Worm (Caenorhabditis elegans) whole organism, L4 larva: ENCODE data around the gene ZC443.4.
A peak's percentile ranks its signal among the peaks of the same experiment; 100 is the strongest.

ENCODE experiments used
- R02D3.7 ChIP-seq: fragments of 150-350 bp; sonication (generic microtip); optimal IDR thresholded peaks from 3 replicates; lab custom pipeline; 2014; ENCODE audit warnings: missing biosample characterization, missing genetic modification characterization
- Y48G9A.11 ChIP-seq: fragments of 200-800 bp; sonication (Bioruptor generic); IDR thresholded peaks from 2 replicates; pipeline ENCODE4 v1.3.6; 2022; ENCODE audit warnings: missing genetic modification reagents, missing genetic modification characterization, missing compliant biosample characterization
- daf-19 ChIP-seq: fragments of 200-800 bp; sonication (Bioruptor generic); conservative IDR thresholded peaks from 2 replicates; pipeline ENCODE4 v1.3.6; 2022; ENCODE audit warnings: missing genetic modification characterization, missing compliant biosample characterization
- lin-13 ChIP-seq: fragments of 150-350 bp; optimal IDR thresholded peaks from 2 replicates; lab custom pipeline; 2014; ENCODE audit warnings: missing biosample characterization, missing genetic modification reagents, missing genetic modification characterization
- lsy-2 ChIP-seq, 2 experiments: fragments of 150-350 bp in 1 of 2; sonication (generic microtip) in 1 of 2; optimal IDR thresholded peaks; 2 replicates each; lab custom pipeline; 2014 to 2017; ENCODE audit warnings: missing biosample characterization in 2 of 2, missing genetic modification characterization in 2 of 2
- mep-1 ChIP-seq: fragments of 150-350 bp; sonication (generic microtip); optimal IDR thresholded peaks from 3 replicates; lab custom pipeline; 2014; ENCODE audit warnings: missing biosample characterization, missing genetic modification characterization
- nhr-237 ChIP-seq: sonication (generic microtip); optimal IDR thresholded peaks from 2 replicates; lab custom pipeline; 2017; ENCODE audit warnings: missing biosample characterization, missing genetic modification characterization
- nhr-25 ChIP-seq: sonication (generic microtip); optimal IDR thresholded peaks from 2 replicates; lab custom pipeline; 2017; ENCODE audit warnings: missing genetic modification characterization, mild to moderate bottlenecking, missing compliant biosample characterization, antibody characterized with exemption, moderate library complexity, borderline replicate concordance; ENCODE audit not compliant: insufficient read depth
- pqm-1 ChIP-seq: sonication (generic microtip); optimal IDR thresholded peaks from 2 replicates; lab custom pipeline; 2017; ENCODE audit warnings: missing biosample characterization, missing genetic modification characterization
- tag-97 ChIP-seq: fragments of 200-800 bp; sonication (Bioruptor generic); IDR thresholded peaks from 2 replicates; pipeline ENCODE4 v1.3.6; 2022; ENCODE audit warnings: missing genetic modification characterization, missing compliant biosample characterization
- ztf-7 ChIP-seq: fragments of 150-350 bp; optimal IDR thresholded peaks from 2 replicates; lab custom pipeline; 2014; ENCODE audit warnings: missing biosample characterization, missing genetic modification characterization

DNA sequence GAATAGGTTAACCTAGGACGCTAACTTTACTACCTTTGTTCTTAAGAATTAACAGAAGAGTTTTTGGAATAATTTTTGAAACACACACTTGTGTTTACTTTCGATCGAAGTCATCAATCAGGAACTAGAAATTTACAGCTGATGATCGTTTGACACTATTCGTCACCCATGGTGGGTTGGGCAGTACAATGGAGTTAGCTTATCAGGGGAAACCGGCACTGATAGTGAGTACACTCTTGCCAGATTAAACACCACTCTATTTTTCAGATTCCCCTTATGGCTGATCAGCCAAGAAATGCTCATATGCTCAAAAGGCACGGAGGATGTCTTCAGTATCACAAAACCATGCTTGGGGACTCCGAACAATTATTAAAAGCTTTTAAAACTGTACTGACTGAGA lies 2.4 kb upstream of the ZC443.4 start:
- TF ChIP-seq mep-1: no peak
- TF ChIP-seq nhr-25 (tag; lab: Kevin White, UChicago): no peak
- TF ChIP-seq lin-13 (GFP tag; lab: Kevin White, UChicago): no peak
- no peak for TF ChIP-seq Y48G9A.11
- TF ChIP-seq R02D3.7 (tag; lab: Kevin White, UChicago): no peak
- TF ChIP-seq ztf-7: no peak
- TF ChIP-seq lsy-2 (tag; optimal IDR thresholded peaks at IDR 0.05; lab: Kevin White, UChicago): no peak
- no peak for TF ChIP-seq daf-19 (GFP tag; lab: Robert Waterston, UW)
- peak; percentile 54 for TF ChIP-seq pqm-1
- TF ChIP-seq nhr-237 (tag; lab: Kevin White, UChicago): no peak
- no peak for TF ChIP-seq tag-97 (GFP tag; lab: Robert Waterston, UW)
